Worm (Caenorhabditis elegans) whole organism, early embryonic: Measurements from ENCODE around the gene clec-50.

Experiments
- B0310.2 ChIP-seq: sonication (generic microtip); optimal IDR thresholded peaks from 2 replicates; lab custom pipeline; 2016; ENCODE audit warnings: mild to moderate bottlenecking, missing genetic modification characterization, missing compliant biosample characterization
- F13C5.2 ChIP-seq: sonication (generic microtip); optimal IDR thresholded peaks from 2 replicates; lab custom pipeline; 2017; ENCODE audit warnings: mild to moderate bottlenecking, missing genetic modification characterization, inconsistent platforms, missing compliant biosample characterization
- aly-1 ChIP-seq: sonication (generic microtip); optimal IDR thresholded peaks from 2 replicates; lab custom pipeline; 2016; ENCODE audit warnings: missing genetic modification characterization, missing compliant biosample characterization
- ama-1 ChIP-seq: fragments of 150-350 bp; optimal IDR thresholded peaks from 2 replicates; lab custom pipeline; 2014
- ceh-13 ChIP-seq: fragments of 200-800 bp; sonication (Bioruptor generic); optimal IDR thresholded peaks from 2 replicates; lab custom pipeline; 2018; ENCODE audit warnings: mild to moderate bottlenecking, missing genetic modification characterization, missing compliant biosample characterization
- ceh-36 ChIP-seq: sonication (generic microtip); optimal IDR thresholded peaks from 2 replicates; lab custom pipeline; 2016; ENCODE audit warnings: missing genetic modification characterization, inconsistent platforms, missing compliant biosample characterization
- ets-7 ChIP-seq: sonication (generic microtip); optimal IDR thresholded peaks from 2 replicates; lab custom pipeline; 2016; ENCODE audit warnings: missing genotype, missing genetic modification characterization, missing compliant biosample characterization
- hmbx-1 ChIP-seq: sonication (generic microtip); optimal IDR thresholded peaks from 2 replicates; lab custom pipeline; 2016; ENCODE audit warnings: mild to moderate bottlenecking, missing genetic modification characterization, missing compliant biosample characterization
- hmg-4 ChIP-seq: fragments of 200-800 bp; sonication (Bioruptor generic); optimal IDR thresholded peaks from 2 replicates; lab custom pipeline; 2018; ENCODE audit warnings: mild to moderate bottlenecking, missing genetic modification characterization, missing compliant biosample characterization
- pes-1 ChIP-seq: fragments of 200-800 bp; sonication (Bioruptor generic); IDR thresholded peaks from 2 replicates; pipeline ENCODE4 v1.3.6; 2022; ENCODE audit warnings: missing genetic modification reagents, missing genetic modification characterization, missing compliant biosample characterization
- sea-1 ChIP-seq: fragments of 200-800 bp; sonication (Bioruptor generic); conservative IDR thresholded peaks from 2 replicates; pipeline ENCODE4 v1.3.6; 2022; ENCODE audit warnings: missing genetic modification characterization, missing compliant biosample characterization
- tbx-37 ChIP-seq: fragments of 200-800 bp; sonication (Bioruptor generic); conservative IDR thresholded peaks from 2 replicates; pipeline ENCODE4 v1.3.6; 2022; ENCODE audit warnings: missing genetic modification reagents, missing genetic modification characterization, missing compliant biosample characterization

ce11 chrV:19783829-19784228 is 28.7 kb upstream of the clec-50 start, which contains the start of gene srt-45:
- no peak for TF ChIP-seq ama-1 (lab: Kevin White, UChicago)
- no peak for TF ChIP-seq ets-7 (tag; lab: Kevin White, UChicago)
- no peak for TF ChIP-seq ceh-36 (tag; lab: Kevin White, UChicago)
- no peak for TF ChIP-seq aly-1
- TF ChIP-seq tbx-37: no peak
- TF ChIP-seq sea-1 (GFP tag; lab: Robert Waterston, UW): no peak
- no peak for TF ChIP-seq B0310.2 (tag; lab: Kevin White, UChicago)
- no peak for TF ChIP-seq pes-1 (GFP tag; lab: Robert Waterston, UW)
- no peak for TF ChIP-seq ceh-13
- no peak for TF ChIP-seq hmbx-1
- TF ChIP-seq F13C5.2 (tag; lab: Kevin White, UChicago): no peak
- TF ChIP-seq hmg-4 (GFP tag; lab: Kevin White, UChicago): no peak
